Worm (Caenorhabditis elegans): ENCODE results near the gene C03B1.14.

DNA sequence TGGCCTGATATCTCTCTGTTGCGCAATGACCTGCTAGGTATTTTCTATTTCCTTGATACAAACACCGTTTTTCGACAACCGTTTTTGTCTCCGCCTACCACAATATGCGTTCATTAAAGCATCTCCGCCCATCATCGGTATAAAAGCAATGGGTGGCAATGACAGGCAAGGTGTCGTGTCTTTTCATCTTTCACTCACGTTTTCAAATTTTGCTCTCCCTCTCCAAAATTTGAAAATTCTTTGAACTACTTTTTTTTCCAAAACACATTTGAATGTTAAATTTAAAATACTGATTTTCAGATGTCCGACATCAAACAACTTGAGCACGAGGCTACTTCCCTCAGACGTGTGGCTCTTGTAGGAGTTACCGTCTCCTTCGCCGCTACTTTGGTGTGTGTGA, 31.7 kb downstream of the C03B1.14 start, which contains the start of gene col-169:
- no peak for TF ChIP-seq elt-1 (tag; optimal IDR thresholded peaks at IDR 0.05)
- TF ChIP-seq nhr-28 (tag; optimal IDR thresholded peaks at IDR 0.05), result no peak
- TF ChIP-seq unc-39 (tag; optimal IDR thresholded peaks at IDR 0.05), result no peak
- TF ChIP-seq elt-2 (tag; optimal IDR thresholded peaks at IDR 0.05), result no peak
- TF ChIP-seq ztf-11 (tag; optimal IDR thresholded peaks at IDR 0.05), result no peak
- TF ChIP-seq skn-1 (tag; optimal IDR thresholded peaks at IDR 0.05), result no peak
- no peak for TF ChIP-seq nhr-11 (tag; optimal IDR thresholded peaks at IDR 0.05)
- TF ChIP-seq ztf-4 (tag; optimal IDR thresholded peaks at IDR 0.05), result no peak
- TF ChIP-seq mdl-1 (tag; optimal IDR thresholded peaks at IDR 0.05), result no peak
- no peak for TF ChIP-seq fkh-10 (GFP tag; optimal IDR thresholded peaks at IDR 0.05)
- TF ChIP-seq snpc-4 (tag; optimal IDR thresholded peaks at IDR 0.05), result no peak
- no peak for TF ChIP-seq ama-1 (optimal IDR thresholded peaks at IDR 0.05)
- TF ChIP-seq jun-1 (tag; optimal IDR thresholded peaks at IDR 0.05), result no peak

Measured in whole organism, L3 larva.